Worm (Caenorhabditis elegans): ENCODE measurements around the gene W05B10.6.

- TF ChIP-seq dao-5 (tag; optimal IDR thresholded peaks at IDR 0.05) (no peak), him-1 (tag; optimal IDR thresholded peaks at IDR 0.05) (no peak), W03F9.2 (tag; optimal IDR thresholded peaks at IDR 0.05) (peak; percentile 54)
Measured at ce11 chrV:12659426-12659825, 1.4 kb upstream of the W05B10.6 start, which contains the start of gene ccch-3.

Data from whole organism, L4/young adult.